Worm (Caenorhabditis elegans) whole organism, L4/young adult: ENCODE data around the gene Y66H1A.8.

Experiments
- W03F9.2 ChIP-seq: fragments of 150-350 bp; optimal IDR thresholded peaks from 2 replicates; lab custom pipeline; 2014; ENCODE audit warnings: missing biosample characterization, missing genetic modification characterization
- dao-5 ChIP-seq: sonication (generic microtip); optimal IDR thresholded peaks from 2 replicates; lab custom pipeline; 2016; ENCODE audit warnings: missing genotype, missing genetic modification characterization, moderate library complexity, missing compliant biosample characterization
- him-1 ChIP-seq: sonication (generic microtip); optimal IDR thresholded peaks from 2 replicates; lab custom pipeline; 2016; ENCODE audit warnings: missing genotype, missing genetic modification reagents, missing genetic modification characterization, missing compliant biosample characterization

ce11 chrIV:409935-410334 is 44.8 kb downstream of the Y66H1A.8 start, which contains the start of gene kgb-1:
- no peak for TF ChIP-seq him-1
- TF ChIP-seq dao-5 (tag; lab: Kevin White, UChicago), result no peak
- no peak for TF ChIP-seq W03F9.2 (tag; lab: Kevin White, UChicago)
